Worm (Caenorhabditis elegans) whole organism, mixed stage, embryonic: ENCODE measurements around the gene K09E4.1.

Experiments used
- M03D4.4 ChIP-seq: sonication (generic microtip); optimal IDR thresholded peaks from 2 replicates; lab custom pipeline; 2017; ENCODE audit warnings: mild to moderate bottlenecking, missing genetic modification characterization, missing compliant biosample characterization
- bed-3 ChIP-seq: fragments of 200-800 bp; sonication (Bioruptor generic); optimal IDR thresholded peaks from 3 replicates; lab custom pipeline; 2018; ENCODE audit warnings: mild to moderate bottlenecking, missing genetic modification characterization, moderate library complexity, missing compliant biosample characterization
- blmp-1 ChIP-seq: fragments of 150-350 bp; optimal IDR thresholded peaks from 2 replicates; lab custom pipeline; 2014; ENCODE audit warnings: missing biosample characterization, missing genetic modification characterization
- ceh-39 ChIP-seq: fragments of 150-350 bp; optimal IDR thresholded peaks from 2 replicates; lab custom pipeline; 2014; ENCODE audit warnings: missing biosample characterization, missing genetic modification characterization
- ceh-43 ChIP-seq: fragments of 200-800 bp; sonication (Bioruptor generic); optimal IDR thresholded peaks from 2 replicates; lab custom pipeline; 2018; ENCODE audit warnings: mild to moderate bottlenecking, missing genetic modification characterization, moderate library complexity, missing compliant biosample characterization
- ces-1 ChIP-seq: fragments of 150-350 bp; optimal IDR thresholded peaks from 2 replicates; lab custom pipeline; 2014; ENCODE audit warnings: missing biosample characterization, missing genetic modification reagents, missing genetic modification characterization
- cnd-1 ChIP-seq: fragments of 200-800 bp; sonication (Bioruptor generic); optimal IDR thresholded peaks from 2 replicates; lab custom pipeline; 2018; ENCODE audit warnings: mild to moderate bottlenecking, missing genetic modification characterization, missing compliant biosample characterization
- drap-1 ChIP-seq: fragments of 200-800 bp; sonication (Bioruptor generic); optimal IDR thresholded peaks from 3 replicates; lab custom pipeline; 2018; ENCODE audit warnings: mild to moderate bottlenecking, missing genetic modification characterization, missing compliant biosample characterization
- elt-1 ChIP-seq: sonication (generic microtip); optimal IDR thresholded peaks from 2 replicates; lab custom pipeline; 2017; ENCODE audit warnings: missing genetic modification characterization, mild to moderate bottlenecking, missing compliant biosample characterization, antibody characterized with exemption, moderate library complexity, borderline replicate concordance; ENCODE audit not compliant: insufficient read depth
- elt-3 ChIP-seq: fragments of 150-350 bp; optimal IDR thresholded peaks from 2 replicates; lab custom pipeline; 2014; ENCODE audit warnings: missing biosample characterization, missing genetic modification characterization
- ham-2 ChIP-seq: fragments of 200-800 bp; sonication (Bioruptor generic); optimal IDR thresholded peaks from 2 replicates; lab custom pipeline; 2018; ENCODE audit warnings: mild to moderate bottlenecking, missing genetic modification characterization, missing compliant biosample characterization
- hlh-1 ChIP-seq: fragments of 150-350 bp; optimal IDR thresholded peaks from 2 replicates; lab custom pipeline; 2014; ENCODE audit warnings: missing biosample characterization, missing genetic modification reagents, missing genetic modification characterization
- lin-13 ChIP-seq: fragments of 150-350 bp; optimal IDR thresholded peaks from 2 replicates; lab custom pipeline; 2014; ENCODE audit warnings: missing biosample characterization, missing genetic modification characterization
- lin-32 ChIP-seq: fragments of 200-800 bp; sonication (Bioruptor generic); optimal IDR thresholded peaks from 2 replicates; lab custom pipeline; 2018; ENCODE audit warnings: mild to moderate bottlenecking, missing genetic modification characterization, missing compliant biosample characterization
- lsy-2 ChIP-seq: fragments of 150-350 bp; optimal IDR thresholded peaks from 2 replicates; lab custom pipeline; 2014; ENCODE audit warnings: missing biosample characterization, missing genetic modification characterization
- mab-5 ChIP-seq: fragments of 150-350 bp; optimal IDR thresholded peaks from 2 replicates; lab custom pipeline; 2014; ENCODE audit warnings: missing biosample characterization, missing genetic modification characterization
- mep-1 ChIP-seq: fragments of 150-350 bp; optimal IDR thresholded peaks from 2 replicates; lab custom pipeline; 2017; ENCODE audit warnings: missing biosample characterization, missing genetic modification reagents, missing genetic modification characterization, inconsistent platforms
- mls-2 ChIP-seq: sonication (generic microtip); optimal IDR thresholded peaks from 2 replicates; lab custom pipeline; 2016; ENCODE audit warnings: mild to moderate bottlenecking, missing genetic modification characterization, moderate library complexity, missing compliant biosample characterization
- nhr-12 ChIP-seq: fragments of 150-350 bp; optimal IDR thresholded peaks from 2 replicates; lab custom pipeline; 2014; ENCODE audit warnings: missing biosample characterization, missing genetic modification characterization
- nhr-237 ChIP-seq: fragments of 150-350 bp; optimal IDR thresholded peaks from 2 replicates; lab custom pipeline; 2014; ENCODE audit warnings: missing biosample characterization, missing genetic modification characterization
- nhr-28 ChIP-seq: fragments of 150-350 bp; optimal IDR thresholded peaks from 2 replicates; lab custom pipeline; 2014; ENCODE audit warnings: missing biosample characterization, missing genetic modification characterization
- pha-4 ChIP-seq: fragments of 150-350 bp; optimal IDR thresholded peaks from 2 replicates; lab custom pipeline; 2018; ENCODE audit warnings: missing biosample characterization, missing genetic modification reagents, missing genetic modification characterization
- sem-2 ChIP-seq: fragments of 200-800 bp; sonication (Bioruptor generic); optimal IDR thresholded peaks from 2 replicates; lab custom pipeline; 2018; ENCODE audit warnings: mild to moderate bottlenecking, missing genetic modification characterization, missing compliant biosample characterization
- snpc-4 ChIP-seq: fragments of 150-350 bp; optimal IDR thresholded peaks from 2 replicates; lab custom pipeline; 2014; ENCODE audit warnings: missing biosample characterization, missing genetic modification characterization
- sptf-1 ChIP-seq: sonication (generic microtip); optimal IDR thresholded peaks from 2 replicates; lab custom pipeline; 2017; ENCODE audit warnings: mild to moderate bottlenecking, missing genetic modification characterization, moderate library complexity, missing compliant biosample characterization
- unc-120 ChIP-seq: sonication (generic microtip); optimal IDR thresholded peaks from 2 replicates; lab custom pipeline; 2017; ENCODE audit warnings: missing genetic modification characterization, missing compliant biosample characterization; ENCODE audit not compliant: poor library complexity, severe bottlenecking
- unc-39 ChIP-seq: fragments of 150-350 bp; optimal IDR thresholded peaks from 2 replicates; lab custom pipeline; 2014; ENCODE audit warnings: missing biosample characterization, missing genetic modification characterization
- zip-8 ChIP-seq: fragments of 150-350 bp; optimal IDR thresholded peaks from 2 replicates; lab custom pipeline; 2014; ENCODE audit warnings: missing biosample characterization, missing genetic modification characterization
- ztf-11 ChIP-seq: fragments of 150-350 bp; optimal IDR thresholded peaks from 2 replicates; lab custom pipeline; 2014; ENCODE audit warnings: missing biosample characterization, missing genetic modification characterization

K09E4.1 gene

ce11 chrII:14106164-14106563 lies 31.5 kb upstream of the K09E4.1 start:
- TF ChIP-seq ces-1 (GFP tag; lab: Kevin White, UChicago) = no peak

ce11 chrII:14109184-14109664 lies 28.4 kb upstream of the K09E4.1 start, which contains the start of gene cpg-7:
cpg-7 (minus strand) TSS chrII:14109234.
- TF ChIP-seq elt-1 (tag; lab: Kevin White, UChicago) (peak; percentile 55), nhr-12 (no peak)

ce11 chrII:14112842-14113241 lies 24.8 kb upstream of the K09E4.1 start:
- TF ChIP-seq ham-2 (no peak), zip-8 (tag; lab: Kevin White, UChicago) (no peak), elt-1 (tag; lab: Kevin White, UChicago) (no peak), pha-4 (no peak), sem-2 (no peak), M03D4.4 (tag; lab: Kevin White, UChicago) (no peak), ztf-11 (tag; lab: Kevin White, UChicago) (no peak), nhr-28 (tag; lab: Kevin White, UChicago) (no peak), ces-1 (GFP tag; lab: Kevin White, UChicago) (no peak)
- TF ChIP-seq, all 35 proteins: peak for 0

ce11 chrII:14118391-14118790 lies 19.2 kb upstream of the K09E4.1 start:
- TF ChIP-seq elt-3 (tag; lab: Kevin White, UChicago) = no peak
- TF ChIP-seq ham-2 = no peak
- no peak for TF ChIP-seq ceh-39 (tag; lab: Kevin White, UChicago)
- no peak for TF ChIP-seq lin-13 (tag; lab: Kevin White, UChicago)
- no peak for TF ChIP-seq M03D4.4 (tag; lab: Kevin White, UChicago)
- no peak for TF ChIP-seq hlh-1 (tag; lab: Kevin White, UChicago)
- TF ChIP-seq nhr-12 = no peak
- TF ChIP-seq zip-8 (tag; lab: Kevin White, UChicago) = no peak
- TF ChIP-seq unc-39 (tag; lab: Kevin White, UChicago) = no peak
- no peak for TF ChIP-seq pha-4
- TF ChIP-seq cnd-1 = no peak
- TF ChIP-seq unc-120 (tag; lab: Kevin White, UChicago) = no peak
- no peak for TF ChIP-seq mep-1 (tag; lab: Kevin White, UChicago)
- no peak for TF ChIP-seq mls-2
- TF ChIP-seq snpc-4 = no peak
- no peak for TF ChIP-seq sptf-1 (tag; lab: Kevin White, UChicago)
- no peak for TF ChIP-seq nhr-28 (tag; lab: Kevin White, UChicago)

ce11 chrII:14122065-14122464 lies 15.6 kb upstream of the K09E4.1 start, which contains the start of gene K09E4.4:
K09E4.4 (minus strand) TSS chrII:14122165.
- TF ChIP-seq ceh-39 (tag; lab: Kevin White, UChicago) = no peak
- TF ChIP-seq ham-2 = no peak
- TF ChIP-seq sptf-1 (tag; lab: Kevin White, UChicago) = no peak
- TF ChIP-seq zip-8 (tag; lab: Kevin White, UChicago) = no peak
- TF ChIP-seq sem-2 = no peak
- TF ChIP-seq drap-1 (GFP tag; lab: Kevin White, UChicago) = no peak
- TF ChIP-seq nhr-237 (tag; lab: Kevin White, UChicago) = no peak
- no peak for TF ChIP-seq elt-3 (tag; lab: Kevin White, UChicago)
- TF ChIP-seq mab-5 (tag; lab: Kevin White, UChicago) = no peak
- TF ChIP-seq ztf-11 (tag; lab: Kevin White, UChicago) = no peak
- TF ChIP-seq, all 35 proteins: peak for 0

ce11 chrII:14126841-14127240 lies 10.8 kb upstream of the K09E4.1 start, which contains the start of gene K09E4.3:
K09E4.3 (minus strand) TSS chrII:14126941.
- no peak for TF ChIP-seq mep-1 (tag; lab: Kevin White, UChicago)
- no peak for TF ChIP-seq bed-3 (GFP tag; lab: Kevin White, UChicago)
- TF ChIP-seq M03D4.4 (tag; lab: Kevin White, UChicago) = no peak
- TF ChIP-seq cnd-1 = no peak
- TF ChIP-seq ceh-43 (GFP tag; lab: Kevin White, UChicago) = no peak
- TF ChIP-seq lin-13 (tag; lab: Kevin White, UChicago) = no peak
- TF ChIP-seq nhr-237 (tag; lab: Kevin White, UChicago) = no peak
- TF ChIP-seq blmp-1 (tag; lab: Kevin White, UChicago) = no peak
- TF ChIP-seq elt-1 (tag; lab: Kevin White, UChicago) = no peak
- TF ChIP-seq lin-32 = no peak
- no peak for TF ChIP-seq lsy-2 (tag; lab: Kevin White, UChicago)
- no peak for TF ChIP-seq snpc-4
- TF ChIP-seq mls-2 = no peak
- no peak for TF ChIP-seq ces-1 (GFP tag; lab: Kevin White, UChicago)
